Worm (Caenorhabditis elegans): ENCODE results near the gene Y49F6A.12.

The Y49F6A.12 gene

ce11 chrII:3578121-3578520 lies 17.3 kb upstream of the Y49F6A.12 start, which contains the start of gene clec-133:
clec-133 (plus strand) TSS chrII:3578421.
- TF ChIP-seq unc-62 (GFP tag; optimal IDR thresholded peaks at IDR 0.05), result no peak

ce11 chrII:3579767-3580166 lies 15.7 kb upstream of the Y49F6A.12 start, which contains the start of gene clec-134:
clec-134 (plus strand) TSS chrII:3580067.
- TF ChIP-seq unc-62 (GFP tag; optimal IDR thresholded peaks at IDR 0.05), result no peak

- TF ChIP-seq unc-62 (GFP tag; optimal IDR thresholded peaks at IDR 0.05), result no peak
These were observed 13.7 kb upstream of the Y49F6A.12 start, which contains the start of gene srh-59 for ce11 chrII:3581752-3582151. srh-59 (plus strand) TSS chrII:3582052.

ce11 chrII:3583402-3583801 lies 12.0 kb upstream of the Y49F6A.12 start, which contains the start of gene srh-60:
srh-60 (plus strand) TSS chrII:3583702.
- no peak for TF ChIP-seq unc-62 (GFP tag; optimal IDR thresholded peaks at IDR 0.05)

ce11 chrII:3598721-3599120 lies 3.3 kb downstream of the Y49F6A.12 start, which contains the start of gene Y49F6A.11:
Y49F6A.11 (minus strand) TSS chrII:3598821.
- no peak for TF ChIP-seq unc-62 (GFP tag; optimal IDR thresholded peaks at IDR 0.05)

- TF ChIP-seq unc-62 (GFP tag; optimal IDR thresholded peaks at IDR 0.05), result no peak
These were observed 9.1 kb downstream of the Y49F6A.12 start for ce11 chrII:3604578-3604977.

ce11 chrII:3609764-3610163 lies 14.3 kb downstream of the Y49F6A.12 start, which contains the start of gene Y49F6A.5:
Y49F6A.5 (minus strand) TSS chrII:3609864.
- TF ChIP-seq unc-62 (GFP tag; optimal IDR thresholded peaks at IDR 0.05), result no peak

ce11 chrII:3616615-3617014 lies 21.2 kb downstream of the Y49F6A.12 start:
- no peak for TF ChIP-seq unc-62 (GFP tag; optimal IDR thresholded peaks at IDR 0.05)

ce11 chrII:3617512-3617911 lies 22.1 kb downstream of the Y49F6A.12 start, which contains the start of gene F40E12.1:
F40E12.1 (plus strand) TSS chrII:3617812.
- TF ChIP-seq unc-62 (GFP tag; optimal IDR thresholded peaks at IDR 0.05), result no peak

ce11 chrII:3620862-3621261 lies 25.4 kb downstream of the Y49F6A.12 start:
- no peak for TF ChIP-seq unc-62 (GFP tag; optimal IDR thresholded peaks at IDR 0.05)

ce11 chrII:3622014-3622413 lies 26.6 kb downstream of the Y49F6A.12 start, which contains the start of gene M151.7:
M151.7 (plus strand) TSS chrII:3622314.
- TF ChIP-seq unc-62 (GFP tag; optimal IDR thresholded peaks at IDR 0.05), result no peak

- no peak for TF ChIP-seq unc-62 (GFP tag; optimal IDR thresholded peaks at IDR 0.05)
These were observed 31.4 kb downstream of the Y49F6A.12 start, which contains the start of gene M151.3 for ce11 chrII:3626872-3627271. M151.3 (plus strand) TSS chrII:3627172.

- no peak for TF ChIP-seq unc-62 (GFP tag; optimal IDR thresholded peaks at IDR 0.05)
These were observed 35.4 kb downstream of the Y49F6A.12 start, which contains the start of gene M151.2 for ce11 chrII:3630810-3631209. M151.2 (plus strand) TSS chrII:3631110.

ce11 chrII:3634765-3635164 lies 39.3 kb downstream of the Y49F6A.12 start:
- no peak for TF ChIP-seq unc-62 (GFP tag; optimal IDR thresholded peaks at IDR 0.05)

- no peak for TF ChIP-seq unc-62 (GFP tag; optimal IDR thresholded peaks at IDR 0.05)
These were observed 43.8 kb downstream of the Y49F6A.12 start, which contains the start of gene fbxb-31 for ce11 chrII:3639238-3639637. fbxb-31 (minus strand) TSS chrII:3639338.

ce11 chrII:3640197-3640596 lies 44.8 kb downstream of the Y49F6A.12 start, which contains the start of gene M151.10:
M151.10 (minus strand) TSS chrII:3640297.
- TF ChIP-seq unc-62 (GFP tag; optimal IDR thresholded peaks at IDR 0.05), result no peak

- TF ChIP-seq unc-62 (GFP tag; optimal IDR thresholded peaks at IDR 0.05), result no peak
These were observed 45.8 kb downstream of the Y49F6A.12 start, which contains the start of gene M151.1 for ce11 chrII:3641197-3641596. M151.1 (plus strand) TSS chrII:3641497.

Data from whole organism, dauer.